Worm (Caenorhabditis elegans) whole organism, L3 larva: ENCODE results near the gene lge-1.

Experiments
- R02D3.7 ChIP-seq: fragments of 150-350 bp; optimal IDR thresholded peaks from 2 replicates; lab custom pipeline; 2014; ENCODE audit warnings: missing biosample characterization, missing genetic modification characterization
- ZK546.5 ChIP-seq: sonication (generic microtip); optimal IDR thresholded peaks from 2 replicates; lab custom pipeline; 2017; ENCODE audit warnings: missing biosample characterization, missing genetic modification characterization
- aly-2 ChIP-seq: fragments of 150-350 bp; optimal IDR thresholded peaks from 2 replicates; lab custom pipeline; 2014; ENCODE audit warnings: missing biosample characterization, missing genetic modification characterization
- ceh-16 ChIP-seq: sonication (generic microtip); optimal IDR thresholded peaks from 2 replicates; lab custom pipeline; 2017; ENCODE audit warnings: missing biosample characterization, missing genetic modification characterization
- ceh-28 ChIP-seq: fragments of 150-350 bp; optimal IDR thresholded peaks from 2 replicates; lab custom pipeline; 2014; ENCODE audit warnings: missing biosample characterization, missing genetic modification reagents, missing genetic modification characterization
- ceh-82 ChIP-seq: fragments of 150-350 bp; optimal IDR thresholded peaks from 2 replicates; lab custom pipeline; 2014; ENCODE audit warnings: missing biosample characterization, missing genetic modification characterization
- ceh-9 ChIP-seq: sonication (generic microtip); optimal IDR thresholded peaks from 2 replicates; lab custom pipeline; 2018; ENCODE audit warnings: missing biosample characterization, missing genetic modification characterization
- daf-12 ChIP-seq: fragments of 150-350 bp; optimal IDR thresholded peaks from 2 replicates; lab custom pipeline; 2014; ENCODE audit warnings: missing biosample characterization, missing genetic modification reagents, missing genetic modification characterization
- egl-27 ChIP-seq: sonication (generic microtip); optimal IDR thresholded peaks from 4 replicates; lab custom pipeline; 2017; ENCODE audit warnings: missing biosample characterization, missing genetic modification reagents, missing genetic modification characterization
- egl-5 ChIP-seq: fragments of 150-350 bp; optimal IDR thresholded peaks from 2 replicates; lab custom pipeline; 2017; ENCODE audit warnings: missing biosample characterization, missing genetic modification reagents, missing genetic modification characterization, inconsistent platforms
- elt-1 ChIP-seq: fragments of 150-350 bp; optimal IDR thresholded peaks from 2 replicates; lab custom pipeline; 2014; ENCODE audit warnings: missing biosample characterization, missing genetic modification characterization
- elt-2 ChIP-seq: sonication (generic microtip); optimal IDR thresholded peaks from 2 replicates; lab custom pipeline; 2016; ENCODE audit warnings: missing genetic modification reagents, mild to moderate bottlenecking, missing genetic modification characterization, missing compliant biosample characterization
- elt-3 ChIP-seq, 3 experiments: fragments of 150-350 bp in 1 of 3; sonication (generic microtip) in 2 of 3; optimal IDR thresholded peaks; 2 replicates in 2 of 3; 4 replicates in 1 of 3; lab custom pipeline; 2014 to 2017; ENCODE audit warnings: missing biosample characterization in 3 of 3, missing genetic modification characterization in 3 of 3
- eor-1 ChIP-seq, 2 experiments: fragments of 150-350 bp; optimal IDR thresholded peaks; 2 replicates each; lab custom pipeline; 2014 to 2018; ENCODE audit warnings: missing biosample characterization in 2 of 2, missing genetic modification characterization in 2 of 2
- fkh-10 ChIP-seq: sonication (generic microtip); optimal IDR thresholded peaks from 2 replicates; lab custom pipeline; 2017; ENCODE audit warnings: missing biosample characterization, missing genetic modification reagents, missing genetic modification characterization
- fkh-2 ChIP-seq: fragments of 150-350 bp; optimal IDR thresholded peaks from 2 replicates; lab custom pipeline; 2014; ENCODE audit warnings: missing biosample characterization, missing genetic modification reagents, missing genetic modification characterization
- fos-1 ChIP-seq: fragments of 150-350 bp; optimal IDR thresholded peaks from 2 replicates; lab custom pipeline; 2014; ENCODE audit warnings: missing biosample characterization, missing genetic modification characterization
- hmg-11 ChIP-seq: sonication (generic microtip); optimal IDR thresholded peaks from 2 replicates; lab custom pipeline; 2016; ENCODE audit warnings: missing genetic modification characterization, missing compliant biosample characterization
- jun-1 ChIP-seq: fragments of 150-350 bp; optimal IDR thresholded peaks from 2 replicates; lab custom pipeline; 2014; ENCODE audit warnings: missing biosample characterization, missing genetic modification reagents, missing genetic modification characterization
- lin-15B ChIP-seq: fragments of 150-350 bp; optimal IDR thresholded peaks from 2 replicates; lab custom pipeline; 2014; ENCODE audit warnings: missing biosample characterization, missing genetic modification characterization
- lin-39 ChIP-seq: fragments of 150-350 bp; optimal IDR thresholded peaks from 2 replicates; lab custom pipeline; 2018; ENCODE audit warnings: missing biosample characterization, missing genetic modification reagents, missing genetic modification characterization
- lsy-12 ChIP-seq: sonication (generic microtip); optimal IDR thresholded peaks from 2 replicates; lab custom pipeline; 2016; ENCODE audit warnings: mild to moderate bottlenecking, missing genetic modification characterization, missing compliant biosample characterization
- mdl-1 ChIP-seq: fragments of 150-350 bp; optimal IDR thresholded peaks from 2 replicates; lab custom pipeline; 2014; ENCODE audit warnings: missing biosample characterization, missing genetic modification characterization
- mml-1 ChIP-seq: fragments of 150-350 bp; sonication (generic microtip); optimal IDR thresholded peaks from 3 replicates; lab custom pipeline; 2014; ENCODE audit warnings: missing biosample characterization, missing genetic modification characterization
- nfya-1 ChIP-seq: sonication (generic microtip); optimal IDR thresholded peaks from 2 replicates; lab custom pipeline; 2017; ENCODE audit warnings: missing genetic modification characterization, mild to moderate bottlenecking, missing compliant biosample characterization, antibody characterized with exemption, moderate library complexity; ENCODE audit not compliant: insufficient read depth
- nhr-11 ChIP-seq: fragments of 150-350 bp; optimal IDR thresholded peaks from 2 replicates; lab custom pipeline; 2014; ENCODE audit warnings: missing biosample characterization, missing genetic modification characterization
- nhr-23 ChIP-seq: fragments of 150-350 bp; optimal IDR thresholded peaks from 2 replicates; lab custom pipeline; 2014; ENCODE audit warnings: missing biosample characterization, missing genetic modification reagents, missing genetic modification characterization
- nhr-237 ChIP-seq: fragments of 150-350 bp; optimal IDR thresholded peaks from 2 replicates; lab custom pipeline; 2014; ENCODE audit warnings: missing biosample characterization, missing genetic modification characterization
- nhr-25 ChIP-seq: sonication (generic microtip); optimal IDR thresholded peaks from 2 replicates; lab custom pipeline; 2017; ENCODE audit warnings: missing biosample characterization, missing genetic modification characterization
- nhr-28 ChIP-seq: fragments of 150-350 bp; optimal IDR thresholded peaks from 2 replicates; lab custom pipeline; 2014; ENCODE audit warnings: missing biosample characterization, missing genetic modification characterization
- nhr-43 ChIP-seq: sonication (generic microtip); optimal IDR thresholded peaks from 2 replicates; lab custom pipeline; 2016; ENCODE audit warnings: mild to moderate bottlenecking, missing genetic modification characterization, missing compliant biosample characterization; ENCODE audit not compliant: poor library complexity, severe bottlenecking
- nhr-67 ChIP-seq: fragments of 150-350 bp; optimal IDR thresholded peaks from 2 replicates; lab custom pipeline; 2014; ENCODE audit warnings: missing biosample characterization, missing genetic modification characterization
- nhr-76 ChIP-seq: fragments of 150-350 bp; sonication (generic microtip); optimal IDR thresholded peaks from 5 replicates; lab custom pipeline; 2014; ENCODE audit warnings: missing biosample characterization, missing genetic modification characterization
- nhr-77 ChIP-seq: fragments of 150-350 bp; optimal IDR thresholded peaks from 2 replicates; lab custom pipeline; 2014; ENCODE audit warnings: missing biosample characterization, missing genetic modification characterization
- pha-4 ChIP-seq: fragments of 150-350 bp; optimal IDR thresholded peaks from 2 replicates; lab custom pipeline; 2014; ENCODE audit warnings: missing biosample characterization, missing genetic modification reagents, missing genetic modification characterization
- sea-2 ChIP-seq: fragments of 150-350 bp; sonication (generic microtip); optimal IDR thresholded peaks from 4 replicates; lab custom pipeline; 2014; ENCODE audit warnings: missing biosample characterization, missing genetic modification reagents, missing genetic modification characterization
- skn-1 ChIP-seq: fragments of 150-350 bp; optimal IDR thresholded peaks from 2 replicates; lab custom pipeline; 2014; ENCODE audit warnings: missing biosample characterization, missing genetic modification characterization
- snpc-4 ChIP-seq: fragments of 150-350 bp; optimal IDR thresholded peaks from 2 replicates; lab custom pipeline; 2014; ENCODE audit warnings: missing biosample characterization, missing genetic modification characterization
- tbx-2 ChIP-seq: sonication (generic microtip); optimal IDR thresholded peaks from 2 replicates; lab custom pipeline; 2016; ENCODE audit warnings: mild to moderate bottlenecking, missing genetic modification characterization, missing compliant biosample characterization
- unc-39 ChIP-seq: sonication (generic microtip); optimal IDR thresholded peaks from 4 replicates; lab custom pipeline; 2017; ENCODE audit warnings: missing biosample characterization, missing genetic modification characterization
- unc-62 ChIP-seq: fragments of 150-350 bp; sonication (generic microtip); optimal IDR thresholded peaks from 4 replicates; lab custom pipeline; 2014; ENCODE audit warnings: missing biosample characterization, missing genetic modification reagents, missing genetic modification characterization
- zag-1 ChIP-seq: fragments of 150-350 bp; optimal IDR thresholded peaks from 2 replicates; lab custom pipeline; 2014; ENCODE audit warnings: missing biosample characterization, missing genetic modification characterization
- ztf-11 ChIP-seq: fragments of 150-350 bp; optimal IDR thresholded peaks from 2 replicates; lab custom pipeline; 2014; ENCODE audit warnings: missing biosample characterization, missing genetic modification characterization
- ztf-4 ChIP-seq: fragments of 150-350 bp; optimal IDR thresholded peaks from 2 replicates; lab custom pipeline; 2014; ENCODE audit warnings: missing biosample characterization, missing genetic modification characterization

Gene lge-1

ce11 chrX:10959136-10959535 is 7.2 kb upstream of the lge-1 start, which contains the start of gene K09C8.2:
TSS of gene K09C8.2 (plus strand) at chrX:10959436.
- no peak for TF ChIP-seq nhr-11 (tag; lab: Kevin White, UChicago)
- TF ChIP-seq egl-5 (tag; lab: Kevin White, UChicago), result no peak
- TF ChIP-seq hmg-11 (tag; lab: Kevin White, UChicago), result no peak
- TF ChIP-seq nhr-76 (tag; lab: Kevin White, UChicago), result no peak
- no peak for TF ChIP-seq nhr-77 (tag; lab: Kevin White, UChicago)
- TF ChIP-seq egl-27, result no peak
- no peak for TF ChIP-seq ceh-82 (tag; lab: Kevin White, UChicago)
- no peak for TF ChIP-seq ceh-9 (tag; lab: Kevin White, UChicago)
- no peak for TF ChIP-seq nhr-28
- no peak for TF ChIP-seq snpc-4 (tag; lab: Kevin White, UChicago)
- TF ChIP-seq ceh-28, result no peak
- no peak for TF ChIP-seq unc-62 (GFP tag; lab: Kevin White, UChicago)
- TF ChIP-seq lin-39 (tag; lab: Kevin White, UChicago), result no peak
- TF ChIP-seq elt-2 (tag; lab: Kevin White, UChicago), result no peak
- no peak for TF ChIP-seq mdl-1
- TF ChIP-seq nhr-237 (tag; lab: Kevin White, UChicago), result no peak
- no peak for TF ChIP-seq lin-15B (tag; lab: Kevin White, UChicago)
- no peak for TF ChIP-seq zag-1 (tag; lab: Kevin White, UChicago)
- no peak for TF ChIP-seq aly-2 (tag; lab: Kevin White, UChicago)

- TF ChIP-seq egl-5 (tag; lab: Kevin White, UChicago) (no peak), ztf-11 (tag; lab: Kevin White, UChicago) (no peak), lin-39 (tag; lab: Kevin White, UChicago) (no peak), ceh-82 (tag; lab: Kevin White, UChicago) (no peak), nhr-23 (no peak), fkh-2 (tag; lab: Kevin White, UChicago) (no peak), elt-3 (tag; optimal IDR thresholded peaks at IDR 0.05; lab: Kevin White, UChicago) (no peak), nhr-28 (no peak), egl-27 (no peak), tbx-2 (tag; lab: Kevin White, UChicago) (no peak), elt-1 (no peak), nhr-25 (tag; lab: Kevin White, UChicago) (no peak), nhr-43 (no peak), ceh-9 (tag; lab: Kevin White, UChicago) (no peak), nhr-67 (tag; lab: Kevin White, UChicago) (no peak), nhr-77 (tag; lab: Kevin White, UChicago) (no peak)
These were observed 4.6 kb upstream of the lge-1 start for ce11 chrX:10961724-10962123.

ce11 chrX:10963453-10964046 is 2.8 kb upstream of the lge-1 start, which contains the start of gene nas-10:
TSS of gene nas-10 (minus strand) at chrX:10963503.
- TF ChIP-seq tbx-2 (tag; lab: Kevin White, UChicago), result peak; percentile 63
- peak; percentile 11 for TF ChIP-seq skn-1 (tag; lab: Kevin White, UChicago)
- no peak for TF ChIP-seq daf-12 (tag; lab: Kevin White, UChicago)
- TF ChIP-seq mml-1 (tag; lab: Kevin White, UChicago), result no peak
- TF ChIP-seq nhr-43, result peak; percentile 88
- no peak for TF ChIP-seq ceh-28
- no peak for TF ChIP-seq zag-1 (tag; lab: Kevin White, UChicago)
- TF ChIP-seq fkh-10, result no peak
- no peak for TF ChIP-seq eor-1 (tag; optimal IDR thresholded peaks at IDR 0.05; lab: Kevin White, UChicago)
- TF ChIP-seq snpc-4 (tag; lab: Kevin White, UChicago), result no peak
- no peak for TF ChIP-seq fkh-2 (tag; lab: Kevin White, UChicago)
- peak in 1 of 3 experiments; percentile 12 for TF ChIP-seq elt-3 (tag; optimal IDR thresholded peaks at IDR 0.05; lab: Kevin White, UChicago)
- TF ChIP-seq ceh-16 (tag; lab: Kevin White, UChicago), result no peak
- no peak for TF ChIP-seq ztf-11 (tag; lab: Kevin White, UChicago)
- no peak for TF ChIP-seq nhr-237 (tag; lab: Kevin White, UChicago)
- no peak for TF ChIP-seq unc-62 (GFP tag; lab: Kevin White, UChicago)
- peak; percentile 18 for TF ChIP-seq jun-1 (tag; lab: Kevin White, UChicago)
- TF ChIP-seq aly-2 (tag; lab: Kevin White, UChicago), result no peak
- no peak for TF ChIP-seq elt-1
- TF ChIP-seq lin-39 (tag; lab: Kevin White, UChicago), result peak; percentile 53
- no peak for TF ChIP-seq nhr-76 (tag; lab: Kevin White, UChicago)
- no peak for TF ChIP-seq lin-15B (tag; lab: Kevin White, UChicago)
- TF ChIP-seq unc-39, result no peak
- peak; percentile 17 for TF ChIP-seq hmg-11 (tag; lab: Kevin White, UChicago)
- TF ChIP-seq nhr-23, result no peak
- no peak for TF ChIP-seq nhr-11 (tag; lab: Kevin White, UChicago)
- TF ChIP-seq ZK546.5 (tag; lab: Kevin White, UChicago), result no peak
- TF ChIP-seq lsy-12 (tag; lab: Kevin White, UChicago), result peak; percentile 65
- no peak for TF ChIP-seq nhr-77 (tag; lab: Kevin White, UChicago)
- no peak for TF ChIP-seq egl-27
- no peak for TF ChIP-seq ceh-9 (tag; lab: Kevin White, UChicago)
- TF ChIP-seq nhr-67 (tag; lab: Kevin White, UChicago), result no peak
- no peak for TF ChIP-seq nfya-1 (tag; lab: Kevin White, UChicago)
- no peak for TF ChIP-seq pha-4 (tag; lab: Kevin White, UChicago)
- no peak for TF ChIP-seq R02D3.7
- TF ChIP-seq elt-2 (tag; lab: Kevin White, UChicago), result peak; percentile 51
- no peak for TF ChIP-seq sea-2
- no peak for TF ChIP-seq fos-1 (tag; lab: Kevin White, UChicago)
- TF ChIP-seq nhr-25 (tag; lab: Kevin White, UChicago), result peak; percentile 18
- TF ChIP-seq ztf-4 (tag; lab: Kevin White, UChicago), result peak; percentile 46
- TF ChIP-seq ceh-82 (tag; lab: Kevin White, UChicago), result peak; percentile 61
